Worm (Caenorhabditis elegans): Measurements from ENCODE around the gene F53B1.9.

- TF ChIP-seq him-1 (tag; optimal IDR thresholded peaks at IDR 0.05) (no peak), W03F9.2 (tag; optimal IDR thresholded peaks at IDR 0.05) (no peak), dao-5 (tag; optimal IDR thresholded peaks at IDR 0.05) (no peak)
Measured at ce11 chrX:2153780-2154179, 22.1 kb upstream of the F53B1.9 start.
